Fruit fly (Drosophila melanogaster): Measurements from ENCODE around the gene Ubc84D.

Ubc84D gene

DNA sequence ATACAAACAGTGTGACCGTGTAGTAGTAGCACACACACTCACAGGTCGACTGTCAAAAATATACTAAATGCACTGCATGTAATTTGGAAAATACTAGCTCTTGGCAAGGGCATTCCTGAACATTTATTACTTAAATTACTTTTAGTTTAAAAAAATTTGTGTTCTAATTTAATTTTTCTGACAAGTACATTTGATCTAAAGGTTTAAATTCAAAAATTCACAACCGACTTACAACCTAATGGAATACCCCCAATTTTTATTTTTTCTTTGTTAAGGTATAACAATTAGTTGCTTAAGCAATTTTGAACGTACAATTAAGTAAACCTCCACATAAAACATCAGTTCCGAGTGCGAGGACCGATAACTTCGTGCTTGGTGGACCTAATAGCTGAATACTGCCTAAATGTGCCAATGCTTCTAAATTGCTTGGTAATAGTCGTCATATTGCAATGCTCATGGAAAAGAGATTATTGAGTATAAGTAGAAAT is 45.4 kb downstream of the Ubc84D start, which contains the start of gene CG1142:
CG1142 (minus strand) TSS at position 15 of the 488 bp plus-strand sequence.
- TF ChIP-seq noc (tag; optimal IDR thresholded peaks at IDR 0.05): peak; percentile 97

DNA sequence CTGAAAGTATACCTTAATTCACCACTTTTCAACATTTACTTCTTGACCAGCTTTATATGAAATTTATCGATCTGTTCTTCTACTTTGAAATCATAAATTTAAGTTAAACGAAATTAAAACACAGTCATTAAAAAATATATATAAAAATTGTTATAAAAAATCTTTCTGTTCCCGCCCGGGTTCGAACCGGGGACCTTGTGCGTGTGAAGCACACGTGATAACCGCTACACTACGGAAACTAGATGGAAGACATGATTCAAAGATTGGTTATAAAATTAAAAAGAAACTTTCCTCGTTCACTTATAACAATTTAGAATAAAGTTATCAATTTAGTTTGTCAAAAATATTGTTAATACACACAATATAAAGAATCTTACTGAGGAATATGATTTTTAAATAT is 47.4 kb downstream of the Ubc84D start:
- TF ChIP-seq noc (tag; optimal IDR thresholded peaks at IDR 0.05): no peak

Data from whole organism, larva.